Worm (Caenorhabditis elegans) whole organism, dauer: ENCODE results near the gene C16A11.10.

Experiments used
- unc-62 ChIP-seq: sonication (generic microtip); optimal IDR thresholded peaks from 2 replicates; lab custom pipeline; 2017; ENCODE audit warnings: missing biosample characterization, missing genetic modification reagents, missing genetic modification characterization

The C16A11.10 gene

DNA sequence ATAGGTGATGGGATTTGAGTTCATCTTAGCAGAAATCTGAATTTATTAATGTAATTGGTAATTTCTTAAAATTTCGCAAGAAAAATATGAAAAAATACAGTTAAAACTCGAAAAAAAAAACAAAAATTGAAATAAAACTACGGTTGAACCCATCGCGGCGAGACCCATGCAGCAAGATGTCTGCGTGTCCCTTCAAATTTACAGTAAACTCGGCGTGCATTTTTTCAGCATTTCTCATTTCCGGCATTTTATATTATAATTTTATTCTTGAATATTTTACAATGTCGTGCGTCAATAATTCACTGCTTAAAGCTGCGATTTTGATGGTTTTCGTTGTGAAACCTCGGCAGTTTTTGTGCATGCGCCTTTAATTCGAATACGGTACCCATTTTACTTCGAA, 4.8 kb downstream of the C16A11.10 start, which contains the start of gene fbxc-43:
Gene fbxc-43, minus strand, starts transcription at position 38 of the 400 bp plus-strand sequence.
- no peak for TF ChIP-seq unc-62 (GFP tag; lab: Kevin White, UChicago)

- TF ChIP-seq unc-62 (GFP tag; lab: Kevin White, UChicago) = no peak
Observed at ce11 chrII:4237701-4238214, 6.6 kb downstream of the C16A11.10 start, which contains the start of the genes fbxc-44 and C16A11.2. fbxc-44 (minus strand) TSS chrII:4237751. C16A11.2 (plus strand) TSS chrII:4238203.

DNA sequence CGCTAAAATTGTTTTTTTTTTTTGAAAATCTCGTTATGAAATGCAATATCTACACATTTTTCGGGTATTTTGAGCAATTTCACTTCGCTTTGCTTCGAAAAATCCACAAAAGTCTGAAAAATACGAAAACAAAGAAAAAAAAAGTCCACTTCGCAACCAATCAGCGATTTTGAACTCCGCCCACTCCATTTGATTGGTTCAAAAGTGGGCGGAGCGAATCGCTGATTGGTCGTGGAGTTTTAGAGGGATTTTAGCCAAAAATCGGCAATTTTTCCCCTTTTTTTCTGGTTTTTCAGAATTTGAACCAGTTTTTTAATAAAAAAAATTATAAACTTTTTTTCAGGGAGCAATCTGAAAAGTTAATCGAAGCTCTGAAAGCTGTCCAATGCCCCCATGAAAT, 7.8 kb downstream of the C16A11.10 start:
- no peak for TF ChIP-seq unc-62 (GFP tag; lab: Kevin White, UChicago)

- TF ChIP-seq unc-62 (GFP tag; lab: Kevin White, UChicago) = no peak
Observed at ce11 chrII:4244959-4245358, 13.8 kb downstream of the C16A11.10 start.

ce11 chrII:4246897-4247296, 15.7 kb downstream of the C16A11.10 start, which contains the start of gene gpa-11:
gpa-11 (plus strand) TSS chrII:4247197.
- TF ChIP-seq unc-62 (GFP tag; lab: Kevin White, UChicago) = no peak

ce11 chrII:4256541-4257001, 25.4 kb downstream of the C16A11.10 start, which contains the start of gene C16A11.7:
C16A11.7 (minus strand) TSS chrII:4256951.
- no peak for TF ChIP-seq unc-62 (GFP tag; lab: Kevin White, UChicago)

ce11 chrII:4258683-4259082, 27.5 kb downstream of the C16A11.10 start, which contains the start of gene clec-135:
clec-135 (minus strand) TSS chrII:4258783.
- no peak for TF ChIP-seq unc-62 (GFP tag; lab: Kevin White, UChicago)

ce11 chrII:4267711-4268110, 36.5 kb downstream of the C16A11.10 start:
- no peak for TF ChIP-seq unc-62 (GFP tag; lab: Kevin White, UChicago)

ce11 chrII:4275637-4276252, 44.6 kb downstream of the C16A11.10 start, which contains the start of gene npr-42:
npr-42 (plus strand) TSS chrII:4276202.
- TF ChIP-seq unc-62 (GFP tag; lab: Kevin White, UChicago) = no peak

DNA sequence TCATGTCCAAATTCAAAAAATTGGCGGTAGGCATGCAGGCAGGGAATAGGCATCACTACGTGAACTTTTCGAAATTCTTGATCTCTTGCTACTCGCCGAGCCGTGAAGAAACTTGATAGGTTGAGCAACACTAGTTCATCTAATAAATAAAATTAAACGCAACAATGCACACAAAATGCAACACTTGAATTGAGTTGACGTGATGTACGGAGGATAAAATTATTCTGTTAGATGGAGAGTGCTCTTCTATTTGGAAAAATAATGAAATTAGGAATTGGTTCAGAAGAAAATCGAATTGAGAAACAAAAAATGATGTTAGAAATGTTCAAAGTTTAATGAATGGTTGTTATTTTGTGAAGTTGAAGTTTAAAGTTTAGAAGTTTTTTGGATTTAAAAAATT, 45.7 kb downstream of the C16A11.10 start:
- TF ChIP-seq unc-62 (GFP tag; lab: Kevin White, UChicago) = no peak

DNA sequence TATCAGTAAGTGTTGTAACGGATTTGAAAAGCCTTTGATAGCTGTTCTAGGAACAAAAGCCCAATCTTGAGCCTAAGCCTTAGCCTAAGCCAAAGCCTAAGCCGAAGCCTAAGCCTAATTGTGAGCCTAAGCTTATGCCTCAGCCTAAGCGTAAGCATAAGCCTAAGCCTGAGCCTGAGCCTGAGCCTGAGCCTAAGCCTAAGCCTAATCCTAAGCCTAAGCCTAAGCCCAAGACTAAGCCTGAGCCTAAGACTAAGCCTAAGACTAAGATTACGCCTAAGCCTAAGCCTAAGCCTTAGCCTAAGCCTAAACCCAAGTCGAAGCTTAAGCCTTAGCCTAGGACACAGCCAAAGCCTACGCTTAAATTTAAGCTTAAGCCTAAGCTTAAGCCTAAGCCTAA, 46.5 kb downstream of the C16A11.10 start:
- no peak for TF ChIP-seq unc-62 (GFP tag; lab: Kevin White, UChicago)

ce11 chrII:4281743-4282142, 50.6 kb downstream of the C16A11.10 start, which contains the start of gene C01F1.5:
C01F1.5 (minus strand) TSS chrII:4281845.
- no peak for TF ChIP-seq unc-62 (GFP tag; lab: Kevin White, UChicago)
